Worm (Caenorhabditis elegans) whole organism, L3 larva: ENCODE results near the gene T07F12.1.

ENCODE experiments used
- daf-12 ChIP-seq: fragments of 150-350 bp; optimal IDR thresholded peaks from 2 replicates; lab custom pipeline; 2014; ENCODE audit warnings: missing biosample characterization, missing genetic modification reagents, missing genetic modification characterization
- lin-39 ChIP-seq: fragments of 150-350 bp; optimal IDR thresholded peaks from 2 replicates; lab custom pipeline; 2018; ENCODE audit warnings: missing biosample characterization, missing genetic modification reagents, missing genetic modification characterization
- nhr-28 ChIP-seq: fragments of 150-350 bp; optimal IDR thresholded peaks from 2 replicates; lab custom pipeline; 2014; ENCODE audit warnings: missing biosample characterization, missing genetic modification characterization
- nhr-77 ChIP-seq: fragments of 150-350 bp; optimal IDR thresholded peaks from 2 replicates; lab custom pipeline; 2014; ENCODE audit warnings: missing biosample characterization, missing genetic modification characterization
- pqm-1 ChIP-seq: fragments of 150-350 bp; optimal IDR thresholded peaks from 2 replicates; lab custom pipeline; 2017; ENCODE audit warnings: missing biosample characterization, missing genetic modification characterization, inconsistent platforms
- snpc-4 ChIP-seq: fragments of 150-350 bp; optimal IDR thresholded peaks from 2 replicates; lab custom pipeline; 2014; ENCODE audit warnings: missing biosample characterization, missing genetic modification characterization
- tbx-2 ChIP-seq: sonication (generic microtip); optimal IDR thresholded peaks from 2 replicates; lab custom pipeline; 2016; ENCODE audit warnings: mild to moderate bottlenecking, missing genetic modification characterization, missing compliant biosample characterization
- unc-62 ChIP-seq: fragments of 150-350 bp; sonication (generic microtip); optimal IDR thresholded peaks from 4 replicates; lab custom pipeline; 2014; ENCODE audit warnings: missing biosample characterization, missing genetic modification reagents, missing genetic modification characterization
- ztf-11 ChIP-seq: fragments of 150-350 bp; optimal IDR thresholded peaks from 2 replicates; lab custom pipeline; 2014; ENCODE audit warnings: missing biosample characterization, missing genetic modification characterization

- no peak for TF ChIP-seq unc-62 (GFP tag; lab: Kevin White, UChicago)
- no peak for TF ChIP-seq ztf-11 (tag; lab: Kevin White, UChicago)
- TF ChIP-seq snpc-4: no peak
- TF ChIP-seq daf-12 (tag; lab: Kevin White, UChicago): no peak
- TF ChIP-seq lin-39 (tag; lab: Kevin White, UChicago): no peak
- no peak for TF ChIP-seq nhr-28 (tag; lab: Kevin White, UChicago)
- no peak for TF ChIP-seq pqm-1 (tag; lab: Kevin White, UChicago)
- TF ChIP-seq nhr-77 (tag; lab: Kevin White, UChicago): no peak
- TF ChIP-seq tbx-2 (tag; lab: Kevin White, UChicago): no peak
These were observed 8.2 kb upstream of the T07F12.1 start, which contains the start of gene arrd-23 for ce11 chrX:4885651-4886050.
